Worm (Caenorhabditis elegans): ENCODE results near the gene vps-37.

vps-37 gene

DNA sequence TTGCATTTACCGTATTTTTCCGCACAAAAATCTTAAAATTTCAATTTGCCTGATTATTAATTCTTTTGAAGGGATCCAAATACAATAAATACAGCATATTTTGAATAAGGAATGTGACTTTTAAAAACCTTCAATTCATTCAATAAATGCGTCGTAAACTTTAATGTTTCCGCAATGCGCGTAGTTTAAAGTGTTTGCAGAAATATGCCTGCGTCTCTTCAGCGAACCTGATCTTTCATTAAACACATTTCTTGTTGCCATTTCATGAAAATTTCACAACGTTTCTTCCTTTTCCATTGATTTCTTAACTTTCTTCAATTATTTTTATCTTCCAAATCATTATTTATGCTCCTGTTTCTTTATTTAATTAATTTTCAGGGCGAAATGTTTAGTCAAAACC lies at the start of gene vps-37:
Gene vps-37, plus strand, starts transcription at position 378 of the 400 bp plus-strand sequence.
- TF ChIP-seq ceh-39 (tag; optimal IDR thresholded peaks at IDR 0.05) = peak; percentile 44
- peak; percentile 4 for TF ChIP-seq unc-62 (GFP tag; optimal IDR thresholded peaks at IDR 0.05)
- peak; percentile 11 for TF ChIP-seq ceh-43 (GFP tag; optimal IDR thresholded peaks at IDR 0.05)
- no peak for TF ChIP-seq zip-8 (tag; optimal IDR thresholded peaks at IDR 0.05)
- no peak for TF ChIP-seq snpc-4 (tag; optimal IDR thresholded peaks at IDR 0.05)
- TF ChIP-seq lin-13 (tag; optimal IDR thresholded peaks at IDR 0.05) = peak; percentile 43
- no peak for TF ChIP-seq flh-1 (GFP tag; optimal IDR thresholded peaks at IDR 0.05)
- no peak for TF ChIP-seq elt-3 (tag; optimal IDR thresholded peaks at IDR 0.05)
- TF ChIP-seq nhr-12 (tag; optimal IDR thresholded peaks at IDR 0.05) = no peak
- peak; percentile 39 for TF ChIP-seq cnd-1 (tag; optimal IDR thresholded peaks at IDR 0.05)
- TF ChIP-seq unc-120 (tag; optimal IDR thresholded peaks at IDR 0.05; ENCODE audit: poor library complexity, severe bottlenecking) = no peak
- peak; percentile 70 for TF ChIP-seq nhr-237 (tag; optimal IDR thresholded peaks at IDR 0.05)
- TF ChIP-seq mls-2 (tag; optimal IDR thresholded peaks at IDR 0.05) = peak; percentile 32
- peak; percentile 3 for TF ChIP-seq ztf-11 (tag; optimal IDR thresholded peaks at IDR 0.05)
- TF ChIP-seq unc-39 (tag; optimal IDR thresholded peaks at IDR 0.05) = no peak
- TF ChIP-seq blmp-1 (tag; optimal IDR thresholded peaks at IDR 0.05) = no peak
- TF ChIP-seq nhr-28 (tag; optimal IDR thresholded peaks at IDR 0.05) = no peak
- TF ChIP-seq nhr-2 (tag; optimal IDR thresholded peaks at IDR 0.05) = no peak
- peak; percentile 76 for TF ChIP-seq mep-1 (tag; optimal IDR thresholded peaks at IDR 0.05)
- no peak for TF ChIP-seq ceh-83 (GFP tag; optimal IDR thresholded peaks at IDR 0.05)
- TF ChIP-seq bed-3 (GFP tag; optimal IDR thresholded peaks at IDR 0.05) = peak; percentile 18
- TF ChIP-seq sem-2 (GFP tag; optimal IDR thresholded peaks at IDR 0.05) = no peak
- peak; percentile 56 for TF ChIP-seq sptf-1 (tag; optimal IDR thresholded peaks at IDR 0.05)
- TF ChIP-seq pha-4 (tag; optimal IDR thresholded peaks at IDR 0.05) = peak; percentile 72
- TF ChIP-seq lin-32 (GFP tag; optimal IDR thresholded peaks at IDR 0.05) = no peak
- no peak for TF ChIP-seq elt-1 (tag; optimal IDR thresholded peaks at IDR 0.05; ENCODE audit: borderline replicate concordance, insufficient read depth)
- peak; percentile 51 for TF ChIP-seq M03D4.4 (tag; optimal IDR thresholded peaks at IDR 0.05)
- peak; percentile 21 for TF ChIP-seq drap-1 (GFP tag; optimal IDR thresholded peaks at IDR 0.05)
- TF ChIP-seq ham-2 (GFP tag; optimal IDR thresholded peaks at IDR 0.05) = no peak
- no peak for TF ChIP-seq nhr-76 (tag; optimal IDR thresholded peaks at IDR 0.05)
- TF ChIP-seq ces-1 (GFP tag; optimal IDR thresholded peaks at IDR 0.05) = peak; percentile 98
- TF ChIP-seq lsy-2 (tag; optimal IDR thresholded peaks at IDR 0.05) = peak; percentile 86
- TF ChIP-seq hlh-1 (tag; optimal IDR thresholded peaks at IDR 0.05) = no peak
- TF ChIP-seq mab-5 (tag; optimal IDR thresholded peaks at IDR 0.05) = no peak
- TF ChIP-seq tbx-8 (GFP tag; optimal IDR thresholded peaks at IDR 0.05) = no peak

DNA sequence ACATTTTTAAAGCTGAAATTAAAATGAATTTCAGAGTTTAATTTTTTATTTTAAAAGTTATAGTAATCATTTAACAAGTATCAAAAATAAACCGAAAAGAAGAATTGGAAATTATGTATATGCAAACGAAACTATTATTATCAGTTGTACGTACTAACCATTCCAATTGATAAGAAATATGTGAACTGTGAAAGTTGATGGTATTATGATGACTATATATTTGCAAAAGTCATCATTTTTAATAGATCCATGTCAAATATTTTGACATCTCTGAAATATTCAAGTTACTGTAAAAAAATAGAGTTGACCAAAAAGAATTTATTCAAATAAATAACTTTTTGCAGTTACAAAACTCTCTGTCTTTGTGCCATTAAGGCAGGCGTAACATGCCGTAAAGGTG lies 44.4 kb upstream of the vps-37 start, which contains the start of gene ugt-48:
Gene ugt-48, minus strand, starts transcription at position 12 of the 400 bp plus-strand sequence.
- TF ChIP-seq nhr-2 (tag; optimal IDR thresholded peaks at IDR 0.05) (no peak), bed-3 (GFP tag; optimal IDR thresholded peaks at IDR 0.05) (no peak), mls-2 (tag; optimal IDR thresholded peaks at IDR 0.05) (no peak), drap-1 (GFP tag; optimal IDR thresholded peaks at IDR 0.05) (no peak), unc-120 (tag; optimal IDR thresholded peaks at IDR 0.05; ENCODE audit: poor library complexity, severe bottlenecking) (no peak), cnd-1 (tag; optimal IDR thresholded peaks at IDR 0.05) (no peak), nhr-76 (tag; optimal IDR thresholded peaks at IDR 0.05) (no peak), sptf-1 (tag; optimal IDR thresholded peaks at IDR 0.05) (no peak), M03D4.4 (tag; optimal IDR thresholded peaks at IDR 0.05) (no peak), nhr-12 (tag; optimal IDR thresholded peaks at IDR 0.05) (no peak), ham-2 (GFP tag; optimal IDR thresholded peaks at IDR 0.05) (no peak)

DNA sequence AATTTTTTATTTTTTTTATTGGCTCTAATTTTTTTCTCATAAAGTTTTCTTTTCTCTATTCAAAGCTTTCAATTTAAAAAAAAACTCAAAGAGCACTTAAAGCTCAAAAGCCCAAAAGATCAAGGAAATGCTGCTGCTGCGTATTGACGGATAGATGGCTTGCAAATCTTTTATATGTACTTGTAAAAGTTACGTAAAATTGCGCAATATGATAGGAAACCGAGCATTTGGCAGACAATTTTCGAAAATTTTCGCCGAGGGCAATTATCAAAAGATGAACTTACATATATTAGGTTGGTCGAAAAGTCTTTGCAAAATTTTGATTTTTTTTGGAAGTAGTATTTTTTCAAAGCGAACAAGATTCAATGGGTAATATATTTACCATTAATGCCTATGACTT lies 44.0 kb upstream of the vps-37 start:
- TF ChIP-seq zip-8 (tag; optimal IDR thresholded peaks at IDR 0.05) (peak; percentile 75), mab-5 (tag; optimal IDR thresholded peaks at IDR 0.05) (no peak)

DNA sequence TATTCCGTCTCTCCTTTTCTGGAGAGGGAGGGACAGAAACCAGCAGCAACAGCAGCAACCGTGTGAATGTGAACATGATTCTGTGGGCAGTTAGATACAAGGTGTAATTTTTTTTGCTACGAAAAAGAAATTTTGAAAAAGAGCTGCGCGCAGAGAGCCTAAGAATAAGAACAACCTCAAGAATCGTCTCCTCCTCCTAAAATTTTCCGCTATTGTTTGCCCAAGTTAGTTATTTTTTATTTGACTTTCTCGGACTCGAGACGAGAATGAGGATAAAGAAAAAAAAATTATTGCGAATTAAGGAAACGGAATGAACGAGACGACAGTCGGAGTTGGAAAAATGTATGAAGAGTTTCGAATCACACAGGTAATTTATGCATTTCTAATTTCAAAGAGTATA lies 33.9 kb upstream of the vps-37 start, which contains the start of gene glb-5:
Gene glb-5, plus strand, starts transcription at position 301 of the 400 bp plus-strand sequence.
- no peak for TF ChIP-seq elt-3 (tag; optimal IDR thresholded peaks at IDR 0.05)
- TF ChIP-seq M03D4.4 (tag; optimal IDR thresholded peaks at IDR 0.05) = no peak
- TF ChIP-seq zip-8 (tag; optimal IDR thresholded peaks at IDR 0.05) = no peak
- no peak for TF ChIP-seq nhr-2 (tag; optimal IDR thresholded peaks at IDR 0.05)
- TF ChIP-seq nhr-28 (tag; optimal IDR thresholded peaks at IDR 0.05) = no peak
- TF ChIP-seq snpc-4 (tag; optimal IDR thresholded peaks at IDR 0.05) = no peak
- TF ChIP-seq flh-1 (GFP tag; optimal IDR thresholded peaks at IDR 0.05) = no peak
- TF ChIP-seq mls-2 (tag; optimal IDR thresholded peaks at IDR 0.05) = no peak
- TF ChIP-seq nhr-76 (tag; optimal IDR thresholded peaks at IDR 0.05) = no peak
- TF ChIP-seq sem-2 (GFP tag; optimal IDR thresholded peaks at IDR 0.05) = no peak

Data from whole organism, mixed stage, embryonic.